Worm (Caenorhabditis elegans) whole organism, dauer: Measurements from ENCODE around the gene dpff-1.

Experiments used
- unc-62 ChIP-seq: sonication (generic microtip); optimal IDR thresholded peaks from 2 replicates; lab custom pipeline; 2017; ENCODE audit warnings: missing biosample characterization, missing genetic modification reagents, missing genetic modification characterization

The dpff-1 gene

ce11 chrIII:5906059-5906458 lies at the start of gene dpff-1:
Gene dpff-1, minus strand, starts transcription at chrIII:5906346.
- no peak for TF ChIP-seq unc-62 (GFP tag; lab: Kevin White, UChicago)

- no peak for TF ChIP-seq unc-62 (GFP tag; lab: Kevin White, UChicago)
Observed at ce11 chrIII:5953913-5954290, 47.8 kb upstream of the dpff-1 start.

- no peak for TF ChIP-seq unc-62 (GFP tag; lab: Kevin White, UChicago)
Observed at ce11 chrIII:5953041-5953912, 47.1 kb upstream of the dpff-1 start.

ce11 chrIII:5951589-5952378 lies 45.6 kb upstream of the dpff-1 start:
- TF ChIP-seq unc-62 (GFP tag; lab: Kevin White, UChicago), result no peak

DNA sequence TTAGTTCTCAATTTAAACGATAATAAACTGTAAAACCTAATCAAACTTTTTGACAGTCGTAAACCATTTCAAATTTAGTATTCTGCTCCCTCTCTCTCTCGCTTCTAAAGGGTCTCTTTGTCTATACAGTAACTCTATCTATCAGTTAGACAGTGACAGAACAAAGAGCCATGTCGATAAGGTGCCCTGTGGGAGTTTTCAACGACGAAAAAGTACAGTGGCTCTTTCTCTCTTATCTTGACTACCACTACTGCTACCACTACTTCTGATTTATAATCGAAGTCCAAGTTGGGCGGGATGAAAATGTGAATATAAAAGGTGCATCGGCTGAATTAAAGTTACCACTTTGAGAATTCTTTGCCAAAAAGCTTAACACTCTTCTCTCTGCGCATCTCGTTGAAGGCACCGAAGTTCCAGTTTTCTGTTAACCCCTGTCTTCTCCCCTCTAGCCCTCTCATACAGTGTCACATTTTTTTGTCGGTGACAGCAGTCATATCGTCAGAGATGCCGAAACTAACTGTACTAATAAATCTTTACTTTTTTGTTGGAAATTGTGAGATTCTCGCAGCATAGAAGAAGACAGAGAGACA lies 44.7 kb upstream of the dpff-1 start:
- TF ChIP-seq unc-62 (GFP tag; lab: Kevin White, UChicago), result no peak

DNA sequence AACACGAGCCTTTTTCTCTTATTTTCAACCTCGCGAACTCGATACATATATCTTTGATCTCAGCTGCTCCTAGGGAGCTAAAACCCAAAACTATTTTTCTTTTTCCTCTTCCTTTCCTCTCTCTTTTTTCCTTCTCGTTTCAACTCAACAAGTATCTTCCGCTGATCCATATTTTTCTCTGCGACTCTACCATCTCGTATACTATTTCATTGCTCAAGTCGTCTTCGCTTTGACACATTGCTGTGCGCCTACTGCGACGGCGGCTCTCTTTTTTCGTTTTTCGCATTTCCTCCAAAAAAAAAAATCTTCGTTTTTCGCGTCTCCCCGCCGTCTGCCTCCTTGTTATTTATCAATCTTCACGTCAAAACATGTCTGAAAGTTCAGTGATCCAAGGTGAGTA lies 43.7 kb upstream of the dpff-1 start:
- TF ChIP-seq unc-62 (GFP tag; lab: Kevin White, UChicago), result no peak

- no peak for TF ChIP-seq unc-62 (GFP tag; lab: Kevin White, UChicago)
Observed at ce11 chrIII:5948986-5949385, 42.8 kb upstream of the dpff-1 start.

ce11 chrIII:5948162-5948933 lies 42.2 kb upstream of the dpff-1 start, which contains the start of the genes F25B5.6 and F25B5.3:
Gene F25B5.6, minus strand, starts transcription at chrIII:5948733.
Gene F25B5.3, plus strand, starts transcription at chrIII:5948883.
- no peak for TF ChIP-seq unc-62 (GFP tag; lab: Kevin White, UChicago)

DNA sequence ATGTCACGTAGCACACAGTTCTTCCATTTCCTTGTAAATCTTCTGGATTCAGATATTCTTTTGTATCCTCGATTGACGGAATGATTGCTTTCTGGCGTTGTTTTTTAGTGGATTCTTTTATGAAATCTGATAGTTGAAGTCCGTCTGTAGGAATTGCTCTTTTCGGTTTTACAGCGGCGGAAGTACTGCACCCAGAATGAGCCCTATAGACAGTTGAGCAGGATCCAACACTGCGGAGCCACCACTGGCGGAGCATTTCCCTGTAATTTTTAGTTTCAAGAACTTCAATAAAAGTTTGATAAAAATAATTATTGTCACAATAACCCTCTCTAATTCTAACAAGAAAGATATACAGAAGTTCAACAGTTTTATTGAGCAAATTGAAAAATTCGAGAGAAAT lies 39.7 kb upstream of the dpff-1 start, which contains the start of gene F25B5.5:
TSS of gene F25B5.5 (minus strand) at position 260 of the 400 bp plus-strand sequence.
- TF ChIP-seq unc-62 (GFP tag; lab: Kevin White, UChicago), result no peak

ce11 chrIII:5943368-5944180 lies 37.4 kb upstream of the dpff-1 start:
- no peak for TF ChIP-seq unc-62 (GFP tag; lab: Kevin White, UChicago)

- TF ChIP-seq unc-62 (GFP tag; lab: Kevin White, UChicago), result no peak
Observed at ce11 chrIII:5942104-5942503, 36.0 kb upstream of the dpff-1 start.

ce11 chrIII:5940525-5940974 lies 34.4 kb upstream of the dpff-1 start:
- no peak for TF ChIP-seq unc-62 (GFP tag; lab: Kevin White, UChicago)

DNA sequence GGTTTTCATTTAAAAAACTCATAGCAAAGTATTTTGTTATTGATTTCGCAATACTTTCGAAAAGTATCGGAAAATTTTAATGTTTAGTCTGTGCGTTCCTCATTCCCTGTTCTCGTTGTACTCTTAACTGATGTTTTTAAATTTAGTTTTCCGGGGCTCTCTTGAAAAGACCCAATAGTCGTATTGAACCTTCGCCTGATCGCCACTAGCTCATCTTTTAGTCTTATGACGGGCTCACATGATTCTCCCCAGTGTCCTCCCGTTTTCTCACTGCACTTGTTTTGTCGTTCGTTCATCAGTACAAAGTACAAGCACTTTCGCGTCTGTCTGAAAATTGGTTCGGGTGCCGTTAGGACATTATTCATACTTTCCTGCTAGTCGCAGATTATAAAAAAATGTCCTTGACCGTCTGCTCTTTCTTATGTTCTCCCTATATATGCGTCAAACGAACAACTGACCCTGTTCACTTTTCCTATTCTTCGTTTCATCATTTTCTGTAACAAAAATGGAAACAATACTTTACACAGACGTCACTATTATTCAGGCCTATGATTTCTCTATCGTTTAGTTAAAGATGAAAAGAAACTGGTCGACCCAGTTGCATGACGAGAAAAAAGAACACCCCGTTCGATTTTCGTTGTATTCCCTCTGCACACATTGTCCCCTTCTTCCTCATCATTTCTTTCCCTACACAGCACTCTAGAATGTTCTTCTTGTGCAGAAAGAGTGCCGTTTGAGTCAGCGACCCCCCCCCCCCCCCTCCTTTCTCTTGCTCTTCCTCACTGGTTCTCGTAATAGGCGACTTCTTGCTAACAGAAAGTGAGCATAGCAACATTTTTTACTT lies 33.5 kb upstream of the dpff-1 start, which contains the start of gene ubq-1:
TSS of gene ubq-1 (plus strand) at position 802 of the 844 bp plus-strand sequence.
- no peak for TF ChIP-seq unc-62 (GFP tag; lab: Kevin White, UChicago)
